Worm (Caenorhabditis elegans) whole organism, L4 larva: ENCODE results near the gene T11G6.2.

Experiments used
- F10B5.3 ChIP-seq: sonication (generic microtip); optimal IDR thresholded peaks from 2 replicates; lab custom pipeline; 2016; ENCODE audit warnings: mild to moderate bottlenecking, missing genetic modification characterization, missing compliant biosample characterization
- F37D6.2 ChIP-seq: sonication (generic microtip); optimal IDR thresholded peaks from 2 replicates; lab custom pipeline; 2016; ENCODE audit warnings: mild to moderate bottlenecking, missing genetic modification characterization, missing compliant biosample characterization
- R02D3.7 ChIP-seq: fragments of 150-350 bp; sonication (generic microtip); optimal IDR thresholded peaks from 3 replicates; lab custom pipeline; 2014; ENCODE audit warnings: missing biosample characterization, missing genetic modification characterization
- T20F7.1 ChIP-seq: fragments of 200-800 bp; sonication (Bioruptor generic); optimal IDR thresholded peaks from 2 replicates; lab custom pipeline; 2018; ENCODE audit warnings: mild to moderate bottlenecking, missing genetic modification characterization, missing compliant biosample characterization
- T26A8.4 ChIP-seq: fragments of 200-800 bp; sonication (Bioruptor generic); IDR thresholded peaks from 2 replicates; pipeline ENCODE4 v1.3.6; 2022; ENCODE audit warnings: missing genetic modification characterization, missing compliant biosample characterization
- Y105C5A.15 ChIP-seq: fragments of 200-800 bp; sonication (Bioruptor generic); IDR thresholded peaks from 2 replicates; pipeline ENCODE4 v1.3.6; 2022; ENCODE audit warnings: missing genetic modification characterization, missing compliant biosample characterization
- ZK546.5 ChIP-seq, 2 experiments: sonication (generic microtip); optimal IDR thresholded peaks; 2 replicates each; lab custom pipeline; 2017; ENCODE audit warnings: missing biosample characterization in 2 of 2, missing genetic modification characterization in 2 of 2
- aha-1 ChIP-seq: fragments of 150-350 bp; peaks from one replicate; lab custom pipeline; 2014; ENCODE audit warnings: missing biosample characterization, missing genetic modification characterization
- ama-1 ChIP-seq: fragments of 150-350 bp; optimal IDR thresholded peaks from 2 replicates; lab custom pipeline; 2014; ENCODE audit warnings: inconsistent platforms, mixed read lengths
- ceh-20 ChIP-seq: fragments of 200-800 bp; sonication (Bioruptor generic); IDR thresholded peaks from 2 replicates; pipeline ENCODE4 v1.3.6; 2022; ENCODE audit warnings: missing genetic modification reagents, missing genetic modification characterization, missing compliant biosample characterization
- ceh-32 ChIP-seq: sonication (generic microtip); optimal IDR thresholded peaks from 2 replicates; lab custom pipeline; 2016; ENCODE audit warnings: mild to moderate bottlenecking, missing genetic modification characterization, missing compliant biosample characterization; ENCODE audit not compliant: poor library complexity
- ces-1 ChIP-seq: fragments of 150-350 bp; sonication (generic microtip); optimal IDR thresholded peaks from 4 replicates; lab custom pipeline; 2014; ENCODE audit warnings: missing biosample characterization, missing genetic modification reagents, missing genetic modification characterization
- cey-2 ChIP-seq: sonication (generic microtip); optimal IDR thresholded peaks from 3 replicates; lab custom pipeline; 2017; ENCODE audit warnings: missing genetic modification characterization, mild to moderate bottlenecking, missing compliant biosample characterization, antibody characterized with exemption, borderline replicate concordance; ENCODE audit not compliant: insufficient read depth
- ctbp-1 ChIP-seq: fragments of 200-800 bp; sonication (Bioruptor generic); IDR thresholded peaks from 2 replicates; pipeline ENCODE4 v1.3.6; 2022; ENCODE audit warnings: missing genetic modification reagents, missing genetic modification characterization, missing compliant biosample characterization
- daf-8 ChIP-seq: fragments of 200-800 bp; sonication (Bioruptor generic); IDR thresholded peaks from 2 replicates; pipeline ENCODE4 v1.3.6; 2022; ENCODE audit warnings: missing genetic modification characterization, missing compliant biosample characterization
- dmd-6 ChIP-seq: fragments of 200-800 bp; sonication (Bioruptor generic); IDR thresholded peaks from 2 replicates; pipeline ENCODE4 v1.3.6; 2022; ENCODE audit warnings: missing genetic modification reagents, missing genetic modification characterization, missing compliant biosample characterization
- dmd-9 ChIP-seq: fragments of 200-800 bp; sonication (Bioruptor generic); IDR thresholded peaks from 2 replicates; pipeline ENCODE4 v1.3.6; 2022; ENCODE audit warnings: missing genetic modification reagents, missing genetic modification characterization, missing compliant biosample characterization
- egl-43 ChIP-seq: fragments of 200-800 bp; sonication (Bioruptor generic); IDR thresholded peaks from 2 replicates; pipeline ENCODE4 v1.3.6; 2022; ENCODE audit warnings: missing genetic modification reagents, missing genetic modification characterization, missing compliant biosample characterization
- fkh-10 ChIP-seq: fragments of 150-350 bp; optimal IDR thresholded peaks from 2 replicates; lab custom pipeline; 2014; ENCODE audit warnings: missing biosample characterization, missing genetic modification reagents, missing genetic modification characterization
- hlh-11 ChIP-seq: fragments of 200-800 bp; sonication (Bioruptor generic); optimal IDR thresholded peaks from 2 replicates; lab custom pipeline; 2018; ENCODE audit warnings: mild to moderate bottlenecking, missing genetic modification characterization, missing compliant biosample characterization
- hlh-30 ChIP-seq: sonication (generic microtip); optimal IDR thresholded peaks from 2 replicates; lab custom pipeline; 2017; ENCODE audit warnings: antibody characterized with exemption, mild to moderate bottlenecking, missing genetic modification characterization, missing compliant biosample characterization; ENCODE audit not compliant: insufficient read depth
- hmg-1.1 ChIP-seq: fragments of 200-800 bp; sonication (Bioruptor generic); IDR thresholded peaks from 2 replicates; pipeline ENCODE4 v1.3.6; 2022; ENCODE audit warnings: missing genetic modification reagents, missing genetic modification characterization, missing compliant biosample characterization
- lim-7 ChIP-seq: fragments of 200-800 bp; sonication (Bioruptor generic); IDR thresholded peaks from 2 replicates; pipeline ENCODE4 v1.3.6; 2022; ENCODE audit warnings: missing genetic modification characterization, missing compliant biosample characterization
- lin-13 ChIP-seq: fragments of 150-350 bp; optimal IDR thresholded peaks from 2 replicates; lab custom pipeline; 2014; ENCODE audit warnings: missing biosample characterization, missing genetic modification reagents, missing genetic modification characterization
- lin-29 ChIP-seq: fragments of 200-800 bp; sonication (Bioruptor generic); IDR thresholded peaks from 2 replicates; pipeline ENCODE4 v1.3.6; 2022; ENCODE audit warnings: missing genetic modification reagents, missing genetic modification characterization, missing compliant biosample characterization
- lsy-2 ChIP-seq, 2 experiments: fragments of 150-350 bp in 1 of 2; sonication (generic microtip) in 1 of 2; optimal IDR thresholded peaks; 2 replicates each; lab custom pipeline; 2014 to 2017; ENCODE audit warnings: missing biosample characterization in 2 of 2, missing genetic modification characterization in 2 of 2
- madf-5 ChIP-seq, 2 experiments: fragments of 200-800 bp; sonication (Bioruptor generic); IDR thresholded peaks; 2 replicates each; pipeline ENCODE4 v1.3.6; 2022; ENCODE audit warnings: missing compliant biosample characterization in 2 of 2, missing genetic modification characterization in 2 of 2
- madf-9 ChIP-seq: fragments of 200-800 bp; sonication (Bioruptor generic); conservative IDR thresholded peaks from 2 replicates; pipeline ENCODE4 v1.3.6; 2022; ENCODE audit warnings: missing genetic modification reagents, missing genetic modification characterization, missing compliant biosample characterization
- mdl-1 ChIP-seq, 2 experiments: fragments of 150-350 bp in 1 of 2; sonication (generic microtip) in 1 of 2; optimal IDR thresholded peaks; 2 replicates each; lab custom pipeline; 2014 to 2017; ENCODE audit warnings: missing biosample characterization in 2 of 2, missing genetic modification characterization in 2 of 2
- mep-1 ChIP-seq: fragments of 150-350 bp; sonication (generic microtip); optimal IDR thresholded peaks from 3 replicates; lab custom pipeline; 2014; ENCODE audit warnings: missing biosample characterization, missing genetic modification characterization
- mxl-3 ChIP-seq: fragments of 200-800 bp; sonication (Bioruptor generic); optimal IDR thresholded peaks from 2 replicates; lab custom pipeline; 2018; ENCODE audit warnings: mild to moderate bottlenecking, missing genetic modification characterization, missing compliant biosample characterization
- nhr-10 ChIP-seq: fragments of 150-350 bp; optimal IDR thresholded peaks from 2 replicates; lab custom pipeline; 2014; ENCODE audit warnings: missing biosample characterization, missing genetic modification characterization
- nhr-11 ChIP-seq: fragments of 150-350 bp; optimal IDR thresholded peaks from 2 replicates; lab custom pipeline; 2014; ENCODE audit warnings: missing biosample characterization, missing genetic modification characterization
- nhr-28 ChIP-seq: fragments of 150-350 bp; optimal IDR thresholded peaks from 2 replicates; lab custom pipeline; 2014; ENCODE audit warnings: missing biosample characterization, missing genetic modification characterization
- nhr-42 ChIP-seq: fragments of 200-800 bp; sonication (Bioruptor generic); IDR thresholded peaks from 2 replicates; pipeline ENCODE4 v1.3.6; 2022; ENCODE audit warnings: missing genetic modification characterization, missing compliant biosample characterization
- nhr-77 ChIP-seq: fragments of 150-350 bp; optimal IDR thresholded peaks from 2 replicates; lab custom pipeline; 2014; ENCODE audit warnings: missing biosample characterization, missing genetic modification characterization
- pha-4 ChIP-seq, 2 experiments: fragments of 150-350 bp in 1 of 2; fragments of 200-800 bp in 1 of 2; sonication (Bioruptor generic) in 1 of 2; IDR thresholded peaks in 1 of 2; optimal IDR thresholded peaks in 1 of 2; 2 replicates each; pipeline versions ENCODE4 v1.3.6 to Lab custom; 2014 to 2022; ENCODE audit warnings: missing genetic modification characterization in 2 of 2, missing genetic modification reagents in 2 of 2, missing biosample characterization in 1 of 2, missing compliant biosample characterization in 1 of 2
- rbr-2 ChIP-seq: sonication (generic microtip); optimal IDR thresholded peaks from 2 replicates; lab custom pipeline; 2016; ENCODE audit warnings: missing genotype, missing genetic modification characterization, missing compliant biosample characterization
- sdz-12 ChIP-seq: fragments of 200-800 bp; sonication (Bioruptor generic); optimal IDR thresholded peaks from 2 replicates; lab custom pipeline; 2018; ENCODE audit warnings: mild to moderate bottlenecking, missing genetic modification characterization, missing compliant biosample characterization
- set-16 ChIP-seq: fragments of 200-800 bp; sonication (Bioruptor generic); IDR thresholded peaks from 2 replicates; pipeline ENCODE4 v1.3.6; 2022; ENCODE audit warnings: missing genetic modification reagents, missing genetic modification characterization, missing compliant biosample characterization
- spr-1 ChIP-seq: sonication (generic microtip); optimal IDR thresholded peaks from 2 replicates; lab custom pipeline; 2016; ENCODE audit warnings: mild to moderate bottlenecking, missing genetic modification characterization, missing compliant biosample characterization
- unc-130 ChIP-seq: sonication (generic microtip); optimal IDR thresholded peaks from 2 replicates; lab custom pipeline; 2016; ENCODE audit warnings: missing genetic modification reagents, missing genetic modification characterization, missing compliant biosample characterization
- unc-62 ChIP-seq, 3 experiments: fragments of 150-350 bp in 1 of 3; sonication (generic microtip); optimal IDR thresholded peaks in 2 of 3; peaks in 1 of 3; 1 replicate in 1 of 3; 2 replicates in 2 of 3; lab custom pipeline; 2014 to 2017; ENCODE audit warnings: missing biosample characterization in 3 of 3, missing genetic modification characterization in 3 of 3, missing genetic modification reagents in 3 of 3, missing genotype in 1 of 3
- vab-7 ChIP-seq: fragments of 200-800 bp; sonication (Bioruptor generic); IDR thresholded peaks from 2 replicates; pipeline ENCODE4 v1.3.6; 2022; ENCODE audit warnings: missing genetic modification reagents, missing genetic modification characterization, missing compliant biosample characterization
- zip-11 ChIP-seq: fragments of 200-800 bp; sonication (Bioruptor generic); IDR thresholded peaks from 2 replicates; pipeline ENCODE4 v1.3.6; 2022; ENCODE audit warnings: missing genetic modification characterization, missing compliant biosample characterization

Gene T11G6.2

DNA sequence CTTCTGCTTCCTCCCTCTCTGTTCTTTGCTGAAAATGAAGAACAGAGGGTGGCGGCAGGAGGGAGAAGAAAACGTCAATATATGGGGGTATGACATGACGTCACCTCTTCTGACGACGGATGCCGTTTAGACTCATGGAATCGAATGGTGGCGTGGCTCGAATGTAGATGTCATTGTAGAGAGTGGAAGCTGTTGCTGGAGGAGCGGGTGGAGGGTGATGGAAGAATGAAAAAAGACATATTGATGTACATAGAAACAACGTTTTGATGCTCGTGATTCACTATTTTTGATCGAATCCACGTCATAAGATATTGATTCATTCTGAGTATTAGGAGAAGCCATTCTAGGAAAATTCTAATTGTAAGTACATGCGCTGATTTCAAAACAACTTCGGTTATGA lies 39.2 kb downstream of the T11G6.2 start:
- no peak for TF ChIP-seq zip-11 (GFP tag; lab: Robert Waterston, UW)
- no peak for TF ChIP-seq spr-1 (tag; lab: Kevin White, UChicago)
- TF ChIP-seq hlh-30 (tag; lab: Kevin White, UChicago): peak; percentile 29
- TF ChIP-seq lsy-2 (tag; optimal IDR thresholded peaks at IDR 0.05; lab: Kevin White, UChicago): peak in 1 of 2 experiments; percentile 7
- peak; percentile 47; the same call in 1 of the 2 replicates for TF ChIP-seq ctbp-1 (GFP tag; lab: Robert Waterston, UW)
- no peak for TF ChIP-seq T26A8.4
- peak; percentile 42 for TF ChIP-seq dmd-6 (GFP tag; lab: Robert Waterston, UW)
- TF ChIP-seq F10B5.3: no peak
- peak; percentile 7 for TF ChIP-seq nhr-11 (tag; lab: Kevin White, UChicago)
- no peak for TF ChIP-seq pha-4 (GFP tag; IDR thresholded peaks at IDR 0.05; lab: Robert Waterston, UW)
- no peak for TF ChIP-seq pha-4 (tag; optimal IDR thresholded peaks at IDR 0.05; lab: Kevin White, UChicago)
- TF ChIP-seq madf-5 (GFP tag; IDR thresholded peaks at IDR 0.05; lab: Robert Waterston, UW): no peak
- peak; percentile 7 for TF ChIP-seq hlh-11 (tag; lab: Kevin White, UChicago)
- TF ChIP-seq R02D3.7 (tag; lab: Kevin White, UChicago): no peak
- 0 out of 2 replicates have a peak, but pooled peaks have one; percentile 19 for TF ChIP-seq vab-7 (GFP tag; lab: Robert Waterston, UW)
- TF ChIP-seq aha-1: peak; percentile 92
- peak; percentile 10 for TF ChIP-seq F37D6.2 (tag; lab: Kevin White, UChicago)
- TF ChIP-seq unc-62 (GFP tag; optimal IDR thresholded peaks at IDR 0.05 in 1 of 2; lab: Kevin White, UChicago): peak in 1 of 2 experiments; percentile 95
- no peak for TF ChIP-seq unc-62 (tag; optimal IDR thresholded peaks at IDR 0.05; lab: Kevin White, UChicago)
- TF ChIP-seq rbr-2 (tag; lab: Kevin White, UChicago): peak; percentile 49
- peak; percentile 43 for TF ChIP-seq set-16 (GFP tag; lab: Robert Waterston, UW)
- 0 out of 2 replicates have a peak, but pooled peaks have one; percentile 24 for TF ChIP-seq Y105C5A.15 (GFP tag; lab: Robert Waterston, UW)
- TF ChIP-seq egl-43: peak; percentile 62; the same call in 1 of the 2 replicates

DNA sequence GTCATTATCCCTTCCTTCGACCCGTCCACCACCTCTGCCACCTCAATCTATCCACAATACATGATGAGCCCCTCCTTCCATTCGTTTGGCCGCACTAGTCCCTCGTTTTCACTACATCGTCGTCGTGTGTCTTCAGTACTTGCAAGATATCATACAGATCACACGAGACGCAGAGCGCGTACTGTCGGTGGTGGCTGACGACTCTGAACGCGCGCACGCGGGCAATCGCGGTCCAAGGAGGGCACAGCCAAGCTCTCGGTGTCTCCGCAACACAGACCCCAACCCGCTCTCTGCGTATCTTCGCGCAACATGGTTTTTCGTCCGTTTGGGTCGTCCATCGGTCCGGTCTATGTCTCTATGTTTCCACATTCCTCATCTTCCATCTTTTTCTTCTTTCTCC lies 41.3 kb downstream of the T11G6.2 start:
- TF ChIP-seq dmd-9 (GFP tag; lab: Robert Waterston, UW) (no peak), nhr-10 (tag; lab: Kevin White, UChicago) (no peak), ceh-20 (GFP tag; lab: Robert Waterston, UW) (no peak), mdl-1 (tag; optimal IDR thresholded peaks at IDR 0.05; lab: Kevin White, UChicago) (peak in 1 of 2 experiments; percentile 73), lin-29 (GFP tag; lab: Robert Waterston, UW) (no peak), nhr-28 (tag; lab: Kevin White, UChicago) (no peak), fkh-10 (GFP tag; lab: Kevin White, UChicago) (no peak), ces-1 (GFP tag; lab: Kevin White, UChicago) (no peak), aha-1 (peak; percentile 97), ZK546.5 (tag; optimal IDR thresholded peaks at IDR 0.05; lab: Kevin White, UChicago) (no peak), nhr-42 (no peak), ama-1 (lab: Kevin White, UChicago) (no peak), hlh-30 (tag; lab: Kevin White, UChicago) (peak; percentile 48), lim-7 (peak; percentile 61; the same call in 1 of the 2 replicates), madf-9 (peak; percentile 14; the same call in 1 of the 2 replicates), unc-130 (GFP tag; lab: Kevin White, UChicago) (no peak), F37D6.2 (tag; lab: Kevin White, UChicago) (no peak), nhr-11 (tag; lab: Kevin White, UChicago) (no peak), egl-43 (peak; percentile 68; the same call in 1 of the 2 replicates), cey-2 (tag; lab: Kevin White, UChicago) (no peak), lin-13 (no peak), hlh-11 (tag; lab: Kevin White, UChicago) (peak; percentile 28), daf-8 (GFP tag; lab: Robert Waterston, UW) (no peak), F10B5.3 (no peak), sdz-12 (no peak), hmg-1.1 (0 out of 2 replicates have a peak, but pooled peaks have one; percentile 21), T20F7.1 (GFP tag; lab: Kevin White, UChicago) (no peak), mxl-3 (GFP tag; lab: Kevin White, UChicago) (peak; percentile 55), set-16 (GFP tag; lab: Robert Waterston, UW) (peak; percentile 87), nhr-77 (tag; lab: Kevin White, UChicago) (no peak), ceh-32 (no peak), mep-1 (peak; percentile 26)
